Worm (Caenorhabditis elegans): ENCODE results near the gene mec-4.

DNA sequence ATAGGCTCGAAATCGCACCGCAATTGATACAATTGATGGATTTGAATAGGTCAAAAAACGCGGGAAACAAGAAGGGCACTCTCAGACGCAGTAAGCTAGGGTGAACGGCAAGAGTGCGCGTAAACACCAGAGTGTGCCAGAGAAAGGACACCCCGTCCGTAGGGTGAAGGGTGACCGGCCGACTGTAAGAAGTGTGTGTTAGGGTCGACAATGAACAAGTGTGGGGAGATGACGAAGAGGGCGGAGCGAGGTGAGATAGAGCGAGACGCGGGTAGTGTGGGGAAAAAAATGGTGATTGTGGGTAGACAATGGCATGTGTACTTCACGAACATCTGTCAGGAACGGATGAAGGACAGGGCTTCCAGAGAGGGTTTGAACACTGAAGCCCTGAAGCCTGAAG, 36.0 kb downstream of the mec-4 start:
- TF ChIP-seq W03F9.2 (tag; optimal IDR thresholded peaks at IDR 0.05), result no peak
- TF ChIP-seq him-1 (tag; optimal IDR thresholded peaks at IDR 0.05), result no peak
